Worm (Caenorhabditis elegans) whole organism, L4 larva: ENCODE measurements around the gene F13E6.2.

Source experiments
- D1046.2 ChIP-seq: fragments of 200-800 bp; sonication (Bioruptor generic); IDR thresholded peaks from 2 replicates; pipeline ENCODE4 v1.3.6; 2022; ENCODE audit warnings: missing genetic modification characterization, missing compliant biosample characterization
- Y105C5A.15 ChIP-seq: fragments of 200-800 bp; sonication (Bioruptor generic); IDR thresholded peaks from 2 replicates; pipeline ENCODE4 v1.3.6; 2022; ENCODE audit warnings: missing genetic modification characterization, missing compliant biosample characterization
- aha-1 ChIP-seq: fragments of 150-350 bp; peaks from one replicate; lab custom pipeline; 2014; ENCODE audit warnings: missing biosample characterization, missing genetic modification characterization
- arid-1 ChIP-seq: fragments of 200-800 bp; sonication (Bioruptor generic); conservative IDR thresholded peaks from 2 replicates; pipeline ENCODE4 v1.3.6; 2022; ENCODE audit warnings: missing genetic modification reagents, missing genetic modification characterization, missing compliant biosample characterization
- ces-1 ChIP-seq: fragments of 150-350 bp; sonication (generic microtip); optimal IDR thresholded peaks from 4 replicates; lab custom pipeline; 2014; ENCODE audit warnings: missing biosample characterization, missing genetic modification reagents, missing genetic modification characterization
- daf-19 ChIP-seq: fragments of 200-800 bp; sonication (Bioruptor generic); conservative IDR thresholded peaks from 2 replicates; pipeline ENCODE4 v1.3.6; 2022; ENCODE audit warnings: missing genetic modification characterization, missing compliant biosample characterization
- dmd-6 ChIP-seq: fragments of 200-800 bp; sonication (Bioruptor generic); IDR thresholded peaks from 2 replicates; pipeline ENCODE4 v1.3.6; 2022; ENCODE audit warnings: missing genetic modification reagents, missing genetic modification characterization, missing compliant biosample characterization
- dpl-1 ChIP-seq: fragments of 150-350 bp; optimal IDR thresholded peaks from 2 replicates; lab custom pipeline; 2014; ENCODE audit warnings: missing biosample characterization, missing genetic modification reagents, missing genetic modification characterization
- duxl-1 ChIP-seq: sonication (generic microtip); optimal IDR thresholded peaks from 2 replicates; lab custom pipeline; 2016; ENCODE audit warnings: mild to moderate bottlenecking, missing genetic modification characterization, moderate library complexity, missing compliant biosample characterization; ENCODE audit not compliant: poor library complexity
- hlh-30 ChIP-seq: sonication (generic microtip); optimal IDR thresholded peaks from 2 replicates; lab custom pipeline; 2017; ENCODE audit warnings: antibody characterized with exemption, mild to moderate bottlenecking, missing genetic modification characterization, missing compliant biosample characterization; ENCODE audit not compliant: insufficient read depth
- jun-1 ChIP-seq: fragments of 150-350 bp; optimal IDR thresholded peaks from 2 replicates; lab custom pipeline; 2014; ENCODE audit warnings: missing biosample characterization, missing genetic modification reagents, missing genetic modification characterization
- lin-1 ChIP-seq: fragments of 200-800 bp; sonication (Bioruptor generic); IDR thresholded peaks from 2 replicates; pipeline ENCODE4 v1.3.6; 2022; ENCODE audit warnings: missing genetic modification reagents, missing genetic modification characterization, missing compliant biosample characterization
- lin-39 ChIP-seq: fragments of 150-350 bp; optimal IDR thresholded peaks from 2 replicates; lab custom pipeline; 2014; ENCODE audit warnings: missing biosample characterization, missing genetic modification reagents, missing genetic modification characterization
- php-3 ChIP-seq: fragments of 200-800 bp; sonication (Bioruptor generic); IDR thresholded peaks from 2 replicates; pipeline ENCODE4 v1.3.6; 2022; ENCODE audit warnings: missing genetic modification reagents, missing genetic modification characterization, missing compliant biosample characterization
- sdz-12 ChIP-seq: fragments of 200-800 bp; sonication (Bioruptor generic); optimal IDR thresholded peaks from 2 replicates; lab custom pipeline; 2018; ENCODE audit warnings: mild to moderate bottlenecking, missing genetic modification characterization, missing compliant biosample characterization
- unc-130 ChIP-seq: sonication (generic microtip); optimal IDR thresholded peaks from 2 replicates; lab custom pipeline; 2016; ENCODE audit warnings: missing genetic modification reagents, missing genetic modification characterization, missing compliant biosample characterization
- unc-39 ChIP-seq: sonication (generic microtip); optimal IDR thresholded peaks from 2 replicates; lab custom pipeline; 2017; ENCODE audit warnings: missing biosample characterization, missing genetic modification characterization
- unc-62 ChIP-seq, 3 experiments: fragments of 150-350 bp in 1 of 3; sonication (generic microtip); optimal IDR thresholded peaks in 2 of 3; peaks in 1 of 3; 1 replicate in 1 of 3; 2 replicates in 2 of 3; lab custom pipeline; 2014 to 2017; ENCODE audit warnings: missing biosample characterization in 3 of 3, missing genetic modification characterization in 3 of 3, missing genetic modification reagents in 3 of 3, missing genotype in 1 of 3
- vab-7 ChIP-seq: fragments of 200-800 bp; sonication (Bioruptor generic); IDR thresholded peaks from 2 replicates; pipeline ENCODE4 v1.3.6; 2022; ENCODE audit warnings: missing genetic modification reagents, missing genetic modification characterization, missing compliant biosample characterization
- zag-1 ChIP-seq: fragments of 150-350 bp; optimal IDR thresholded peaks from 2 replicates; lab custom pipeline; 2014; ENCODE audit warnings: missing biosample characterization, missing genetic modification characterization
- zfp-2 ChIP-seq: sonication (generic microtip); optimal IDR thresholded peaks from 2 replicates; lab custom pipeline; 2016; ENCODE audit warnings: mild to moderate bottlenecking, missing genetic modification characterization, missing compliant biosample characterization

F13E6.2 gene

DNA sequence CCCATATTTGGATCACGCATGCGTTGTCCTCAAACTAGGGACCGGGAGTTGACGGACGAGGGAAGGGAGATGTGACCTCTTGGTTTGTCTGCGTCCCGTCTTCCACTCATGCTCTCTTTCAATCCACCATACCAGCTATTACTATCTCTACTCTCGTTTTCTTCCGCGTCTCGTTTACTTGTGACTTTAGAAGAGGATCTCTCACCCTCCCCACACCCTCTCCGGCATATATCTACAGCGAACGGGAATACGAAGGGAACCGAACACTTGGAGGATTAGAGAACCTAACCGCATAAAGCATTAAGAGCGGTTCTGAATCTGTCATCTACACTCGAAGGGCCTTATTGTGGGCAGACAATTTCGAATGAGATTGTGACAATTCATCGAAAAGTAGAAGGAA, 51.0 kb downstream of the F13E6.2 start:
- no peak for TF ChIP-seq duxl-1 (tag; lab: Kevin White, UChicago)
- TF ChIP-seq daf-19 (GFP tag; lab: Robert Waterston, UW): no peak
- peak in 1 of 2 experiments; percentile 84 for TF ChIP-seq unc-62 (GFP tag; optimal IDR thresholded peaks at IDR 0.05 in 1 of 2; lab: Kevin White, UChicago)
- TF ChIP-seq unc-62 (tag; optimal IDR thresholded peaks at IDR 0.05; lab: Kevin White, UChicago): no peak
- TF ChIP-seq hlh-30: peak; percentile 51
- no peak for TF ChIP-seq D1046.2 (GFP tag; lab: Robert Waterston, UW)
- no peak for TF ChIP-seq zfp-2
- TF ChIP-seq Y105C5A.15 (GFP tag; lab: Robert Waterston, UW): no peak
- TF ChIP-seq zag-1: no peak
- no peak for TF ChIP-seq lin-39 (tag; lab: Kevin White, UChicago)
- no peak for TF ChIP-seq php-3 (GFP tag; lab: Robert Waterston, UW)
- no peak for TF ChIP-seq aha-1 (tag; lab: Kevin White, UChicago)
- no peak for TF ChIP-seq arid-1 (GFP tag; lab: Robert Waterston, UW)

ce11 chrX:10622607-10623006, 51.5 kb downstream of the F13E6.2 start:
- TF ChIP-seq sdz-12 (GFP tag; lab: Kevin White, UChicago) (no peak), unc-62 (GFP tag; optimal IDR thresholded peaks at IDR 0.05 in 1 of 2; lab: Kevin White, UChicago) (peak in 1 of 2 experiments; percentile 21), unc-62 (tag; optimal IDR thresholded peaks at IDR 0.05; lab: Kevin White, UChicago) (no peak), vab-7 (GFP tag; lab: Robert Waterston, UW) (no peak)

DNA sequence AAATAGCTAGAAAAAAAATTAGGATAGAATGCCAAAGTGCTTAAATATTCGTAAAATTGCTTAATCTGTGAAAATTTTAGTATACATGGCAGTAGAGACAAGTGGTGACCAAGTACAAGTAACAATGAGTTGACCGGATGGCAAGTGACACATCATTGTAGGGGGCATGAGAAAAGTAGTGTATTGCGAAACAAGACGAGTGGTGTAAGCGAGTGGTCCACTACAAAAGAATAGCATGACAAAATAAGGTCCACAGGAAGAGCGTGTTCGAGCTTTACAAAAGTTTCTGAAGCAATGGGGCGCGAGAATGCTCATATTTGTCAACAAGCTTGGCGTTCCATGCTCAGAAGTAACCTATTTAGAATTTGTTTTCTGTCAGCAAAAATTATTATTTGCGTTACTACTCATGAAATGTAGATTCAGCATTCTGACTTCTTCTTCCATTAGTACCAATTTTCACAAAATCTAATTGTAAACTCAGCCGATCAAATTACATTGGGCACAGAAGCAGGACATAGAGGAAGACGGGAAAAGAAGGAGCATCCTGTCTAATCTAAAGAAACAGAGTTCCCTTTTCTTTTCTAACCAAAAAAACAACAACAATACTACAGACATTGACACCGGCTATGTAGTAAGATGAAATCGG, 54.4 kb downstream of the F13E6.2 start:
- TF ChIP-seq aha-1 (tag; lab: Kevin White, UChicago) (peak; percentile 84), unc-130 (GFP tag; lab: Kevin White, UChicago) (no peak), jun-1 (tag; lab: Kevin White, UChicago) (no peak), ces-1 (GFP tag; lab: Kevin White, UChicago) (peak; percentile 55)

DNA sequence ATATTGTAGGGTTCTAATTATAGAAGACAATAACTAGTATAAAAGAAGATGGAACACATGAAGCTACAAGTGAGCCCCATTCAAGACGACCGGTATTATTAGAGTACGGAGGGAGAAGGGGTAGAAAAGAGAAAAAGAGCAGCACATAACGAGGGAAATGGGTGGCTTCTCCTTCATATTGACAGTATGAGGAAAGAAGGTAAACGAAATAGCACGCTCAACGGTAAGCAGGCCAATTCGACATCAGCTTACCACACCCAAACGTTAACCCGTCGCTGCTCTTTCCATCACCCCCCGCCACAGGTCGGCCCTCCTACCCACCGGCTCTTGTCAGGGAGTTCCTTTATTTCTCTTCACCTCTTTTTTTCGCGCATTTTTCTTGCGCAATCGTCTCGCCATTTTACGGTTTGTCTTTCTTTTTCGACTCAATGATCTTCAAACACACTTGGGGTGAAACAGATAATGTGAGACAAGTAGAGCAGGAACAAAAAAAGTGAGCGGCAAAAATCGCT, 55.4 kb downstream of the F13E6.2 start:
- TF ChIP-seq dmd-6 (GFP tag; lab: Robert Waterston, UW): peak; percentile 18; the same call in 1 of the 2 replicates
- TF ChIP-seq unc-39 (tag; lab: Kevin White, UChicago): no peak
- no peak for TF ChIP-seq vab-7 (GFP tag; lab: Robert Waterston, UW)
- TF ChIP-seq dpl-1 (GFP tag; lab: Kevin White, UChicago): no peak
- no peak for TF ChIP-seq Y105C5A.15 (GFP tag; lab: Robert Waterston, UW)
- TF ChIP-seq lin-1 (GFP tag; lab: Robert Waterston, UW): no peak
- peak in 1 of 2 experiments; percentile 68 for TF ChIP-seq unc-62 (GFP tag; optimal IDR thresholded peaks at IDR 0.05 in 1 of 2; lab: Kevin White, UChicago)
- no peak for TF ChIP-seq unc-62 (tag; optimal IDR thresholded peaks at IDR 0.05; lab: Kevin White, UChicago)
